Worm (Caenorhabditis elegans): Measurements from ENCODE around the gene srh-125.

The srh-125 gene

ce11 chrV:7432441-7433146 lies 44.1 kb downstream of the srh-125 start:
- TF ChIP-seq lin-15B (tag; optimal IDR thresholded peaks at IDR 0.05) (no peak), mep-1 (tag; optimal IDR thresholded peaks at IDR 0.05) (peak; percentile 50), nhr-42 (GFP tag; IDR thresholded peaks at IDR 0.05) (no peak), R02D3.7 (tag; optimal IDR thresholded peaks at IDR 0.05) (no peak), unc-39 (tag; optimal IDR thresholded peaks at IDR 0.05) (no peak), ztf-7 (tag; optimal IDR thresholded peaks at IDR 0.05) (no peak), ceh-44 (GFP tag; IDR thresholded peaks at IDR 0.05) (no peak), zfp-2 (tag; optimal IDR thresholded peaks at IDR 0.05) (no peak), nhr-237 (tag; optimal IDR thresholded peaks at IDR 0.05) (no peak), unc-62 (GFP tag; optimal IDR thresholded peaks at IDR 0.05 in 1 of 2) (peak in 1 of 2 experiments; percentile 74), unc-62 (tag; optimal IDR thresholded peaks at IDR 0.05) (no peak), T20F7.1 (GFP tag; optimal IDR thresholded peaks at IDR 0.05) (peak; percentile 22), egl-43 (GFP tag; IDR thresholded peaks at IDR 0.05) (peak; percentile 14; the same call in 1 of the 2 replicates), ama-1 (optimal IDR thresholded peaks at IDR 0.05) (peak; percentile 73), lin-1 (GFP tag; IDR thresholded peaks at IDR 0.05) (peak; percentile 58; the same call in 1 of the 2 replicates), dmd-6 (GFP tag; IDR thresholded peaks at IDR 0.05) (peak; percentile 25), tag-97 (GFP tag; IDR thresholded peaks at IDR 0.05) (no peak), mxl-2 (GFP tag; conservative IDR thresholded peaks at IDR 0.05) (no peak), snpc-1.2 (GFP tag; IDR thresholded peaks at IDR 0.05) (no peak; the same call in 1 of the 2 replicates), nhr-28 (tag; optimal IDR thresholded peaks at IDR 0.05) (no peak), ceh-20 (GFP tag; IDR thresholded peaks at IDR 0.05) (no peak), F26F4.8 (GFP tag; conservative IDR thresholded peaks at IDR 0.05) (no peak), snpc-4 (tag; optimal IDR thresholded peaks at IDR 0.05) (no peak), ces-1 (GFP tag; optimal IDR thresholded peaks at IDR 0.05) (no peak), D1046.2 (GFP tag; IDR thresholded peaks at IDR 0.05) (no peak), nhr-48 (tag; optimal IDR thresholded peaks at IDR 0.05) (peak; percentile 32), egl-27 (tag; optimal IDR thresholded peaks at IDR 0.05) (no peak), set-16 (GFP tag; IDR thresholded peaks at IDR 0.05) (no peak), gei-8 (GFP tag; optimal IDR thresholded peaks at IDR 0.05) (no peak), daf-8 (GFP tag; IDR thresholded peaks at IDR 0.05) (0 out of 2 replicates have a peak, but pooled peaks have one; percentile 50), lin-38 (GFP tag; IDR thresholded peaks at IDR 0.05) (peak; percentile 47), hif-1 (tag; optimal IDR thresholded peaks at IDR 0.05) (peak in 1 of 2 experiments; percentile 11), zip-11 (GFP tag; IDR thresholded peaks at IDR 0.05) (no peak), skn-1 (tag; optimal IDR thresholded peaks at IDR 0.05) (no peak), cey-2 (tag; optimal IDR thresholded peaks at IDR 0.05; ENCODE audit: borderline replicate concordance, insufficient read depth) (no peak), lsy-2 (tag; optimal IDR thresholded peaks at IDR 0.05) (peak in 1 of 2 experiments; percentile 7), dmd-9 (GFP tag; IDR thresholded peaks at IDR 0.05) (no peak), zfp-3 (GFP tag; conservative IDR thresholded peaks at IDR 0.05) (peak; percentile 90), F44E2.7 (GFP tag; IDR thresholded peaks at IDR 0.05) (no peak), fkh-10 (GFP tag; optimal IDR thresholded peaks at IDR 0.05) (no peak), ceh-62 (tag; optimal IDR thresholded peaks at IDR 0.05) (no peak), mdl-1 (tag; optimal IDR thresholded peaks at IDR 0.05) (no peak), nhr-10 (tag; optimal IDR thresholded peaks at IDR 0.05) (no peak), daf-16 (GFP tag; optimal IDR thresholded peaks at IDR 0.05) (peak in 1 of 2 experiments; percentile 27), daf-16 (tag; optimal IDR thresholded peaks at IDR 0.05) (peak; percentile 37), lim-7 (GFP tag; IDR thresholded peaks at IDR 0.05) (0 out of 2 replicates have a peak, but pooled peaks have one; percentile 42), dpl-1 (GFP tag; optimal IDR thresholded peaks at IDR 0.05) (no peak), F10B5.3 (tag; optimal IDR thresholded peaks at IDR 0.05) (no peak), mxl-3 (GFP tag; optimal IDR thresholded peaks at IDR 0.05) (no peak), daf-19 (GFP tag; conservative IDR thresholded peaks at IDR 0.05) (no peak), unc-130 (GFP tag; optimal IDR thresholded peaks at IDR 0.05) (no peak), nhr-76 (tag; optimal IDR thresholded peaks at IDR 0.05) (no peak)
